Fruit fly (Drosophila melanogaster): ENCODE measurements around the gene Jwa.

Gene Jwa

dm6 chr2L:18717365-18718011 lies 12.0 kb upstream of the Jwa start (continued):
- TF ChIP-seq CG8089 (GFP tag; optimal IDR thresholded peaks at IDR 0.05), result no peak
- TF ChIP-seq CG14014 (GFP tag; IDR thresholded peaks at IDR 0.05), result no peak; the same call in 1 of the 2 replicates
- peak; percentile 39; the same call in 1 of the 2 replicates for TF ChIP-seq Xrp1 (GFP tag; IDR thresholded peaks at IDR 0.05)
- no peak for TF ChIP-seq stc (GFP tag; IDR thresholded peaks at IDR 0.05)
- no peak for TF ChIP-seq run (tag; optimal IDR thresholded peaks at IDR 0.05)
- TF ChIP-seq CG1529 (GFP tag; optimal IDR thresholded peaks at IDR 0.05), result peak; percentile 11
- no peak for TF ChIP-seq jigr1 (GFP tag; IDR thresholded peaks at IDR 0.05)
- TF ChIP-seq CG8765 (GFP tag; IDR thresholded peaks at IDR 0.05), result no peak
- no peak for TF ChIP-seq Mad (GFP tag; optimal IDR thresholded peaks at IDR 0.05)
- TF ChIP-seq CG9817 (tag; optimal IDR thresholded peaks at IDR 0.05), result no peak
- no peak for TF ChIP-seq CG1792 (GFP tag; optimal IDR thresholded peaks at IDR 0.05)
- TF ChIP-seq CG11093 (GFP tag; IDR thresholded peaks at IDR 0.05), result no peak
- no peak for TF ChIP-seq CG33213 (GFP tag; optimal IDR thresholded peaks at IDR 0.05)
- TF ChIP-seq CG2129 (GFP tag; IDR thresholded peaks at IDR 0.05; ENCODE audit: partially characterized antibody), result no peak
- no peak for TF ChIP-seq Elba2 (GFP tag; optimal IDR thresholded peaks at IDR 0.05)
- no peak for TF ChIP-seq amos (GFP tag; IDR thresholded peaks at IDR 0.05; ENCODE audit: partially characterized antibody)
- TF ChIP-seq CG9609 (GFP tag; optimal IDR thresholded peaks at IDR 0.05), result no peak
- TF ChIP-seq croc (GFP tag; conservative IDR thresholded peaks at IDR 0.05), result no peak
- no peak for TF ChIP-seq Dp (GFP tag; optimal IDR thresholded peaks at IDR 0.05)
- no peak for TF ChIP-seq Hr3 (GFP tag; optimal IDR thresholded peaks at IDR 0.05)
- TF ChIP-seq crol (GFP tag; IDR thresholded peaks at IDR 0.05), result peak; percentile 74
- no peak for TF ChIP-seq CG3726 (GFP tag; IDR thresholded peaks at IDR 0.05)
- no peak for TF ChIP-seq CG31441 (GFP tag; IDR thresholded peaks at IDR 0.05)
- TF ChIP-seq CG7928 (GFP tag; optimal IDR thresholded peaks at IDR 0.05), result no peak
- TF ChIP-seq mam (GFP tag; optimal IDR thresholded peaks at IDR 0.05), result no peak
- peak; percentile 87 for TF ChIP-seq Ets65A (GFP tag)
- TF ChIP-seq tgo (GFP tag; IDR thresholded peaks at IDR 0.05), result no peak
- no peak for TF ChIP-seq Mes4 (GFP tag; optimal IDR thresholded peaks at IDR 0.05)
- no peak for TF ChIP-seq en (GFP tag; optimal IDR thresholded peaks at IDR 0.05)
- TF ChIP-seq stwl (tag; optimal IDR thresholded peaks at IDR 0.05), result no peak
- TF ChIP-seq Abd-B (GFP tag; optimal IDR thresholded peaks at IDR 0.05), result no peak
- no peak for TF ChIP-seq Eip74EF (GFP tag; optimal IDR thresholded peaks at IDR 0.05)
- no peak for TF ChIP-seq hbn (GFP tag; IDR thresholded peaks at IDR 0.05; ENCODE audit: partially characterized antibody)
- TF ChIP-seq Fer2 (tag; optimal IDR thresholded peaks at IDR 0.05), result no peak
- TF ChIP-seq jumu (GFP tag; optimal IDR thresholded peaks at IDR 0.05), result no peak
- TF ChIP-seq trh (GFP tag; optimal IDR thresholded peaks at IDR 0.05), result no peak
- 0 out of 2 replicates have a peak, but pooled peaks have one; percentile 12 for TF ChIP-seq onecut (GFP tag; IDR thresholded peaks at IDR 0.05)
- TF ChIP-seq MBD-R2 (GFP tag; IDR thresholded peaks at IDR 0.05), result no peak
- no peak for TF ChIP-seq CG17361 (GFP tag; IDR thresholded peaks at IDR 0.05)
- no peak for TF ChIP-seq dati (GFP tag; IDR thresholded peaks at IDR 0.05)
- TF ChIP-seq CG10959 (GFP tag; IDR thresholded peaks at IDR 0.05), result no peak
- no peak for TF ChIP-seq Lim3 (GFP tag; IDR thresholded peaks at IDR 0.05)
- TF ChIP-seq vvl (GFP tag; IDR thresholded peaks at IDR 0.05), result peak; percentile 21; the same call in 1 of the 2 replicates
- no peak for TF ChIP-seq CG17186 (GFP tag; optimal IDR thresholded peaks at IDR 0.05)
- TF ChIP-seq ap (GFP tag; IDR thresholded peaks at IDR 0.05), result no peak
- TF ChIP-seq CG4707 (GFP tag; optimal IDR thresholded peaks at IDR 0.05), result no peak
- TF ChIP-seq CG13624 (GFP tag; optimal IDR thresholded peaks at IDR 0.05), result no peak
- TF ChIP-seq Fer1 (GFP tag; optimal IDR thresholded peaks at IDR 0.05), result no peak
- no peak for TF ChIP-seq CG4282 (GFP tag; optimal IDR thresholded peaks at IDR 0.05)
- TF ChIP-seq CG9215 (GFP tag; IDR thresholded peaks at IDR 0.05), result no peak
- no peak for TF ChIP-seq CG31388 (GFP tag; optimal IDR thresholded peaks at IDR 0.05)
- TF ChIP-seq HHEX (GFP tag; optimal IDR thresholded peaks at IDR 0.05), result peak; percentile 36

All from whole organism, embryonic.